Worm (Caenorhabditis elegans) whole organism, L4 larva: ENCODE measurements around the gene Y57G7A.6.
A peak's percentile ranks its signal among the peaks of the same experiment; 100 is the strongest.

Experiments
- F10B5.3 ChIP-seq: sonication (generic microtip); optimal IDR thresholded peaks from 2 replicates; lab custom pipeline; 2016; ENCODE audit warnings: mild to moderate bottlenecking, missing genetic modification characterization, missing compliant biosample characterization
- F37D6.2 ChIP-seq: sonication (generic microtip); optimal IDR thresholded peaks from 2 replicates; lab custom pipeline; 2016; ENCODE audit warnings: mild to moderate bottlenecking, missing genetic modification characterization, missing compliant biosample characterization
- T20F7.1 ChIP-seq: fragments of 200-800 bp; sonication (Bioruptor generic); optimal IDR thresholded peaks from 2 replicates; lab custom pipeline; 2018; ENCODE audit warnings: mild to moderate bottlenecking, missing genetic modification characterization, missing compliant biosample characterization
- T26A8.4 ChIP-seq: fragments of 200-800 bp; sonication (Bioruptor generic); IDR thresholded peaks from 2 replicates; pipeline ENCODE4 v1.3.6; 2022; ENCODE audit warnings: missing genetic modification characterization, missing compliant biosample characterization
- ZK546.5 ChIP-seq, 2 experiments: sonication (generic microtip); optimal IDR thresholded peaks; 2 replicates each; lab custom pipeline; 2017; ENCODE audit warnings: missing biosample characterization in 2 of 2, missing genetic modification characterization in 2 of 2
- aha-1 ChIP-seq: fragments of 150-350 bp; peaks from one replicate; lab custom pipeline; 2014; ENCODE audit warnings: missing biosample characterization, missing genetic modification characterization
- ama-1 ChIP-seq: fragments of 150-350 bp; optimal IDR thresholded peaks from 2 replicates; lab custom pipeline; 2014; ENCODE audit warnings: inconsistent platforms, mixed read lengths
- ceh-28 ChIP-seq: fragments of 150-350 bp; optimal IDR thresholded peaks from 2 replicates; lab custom pipeline; 2014; ENCODE audit warnings: missing biosample characterization, missing genetic modification reagents, missing genetic modification characterization
- ceh-62 ChIP-seq: sonication (generic microtip); optimal IDR thresholded peaks from 2 replicates; lab custom pipeline; 2017; ENCODE audit warnings: missing biosample characterization, missing genetic modification characterization
- cey-2 ChIP-seq: sonication (generic microtip); optimal IDR thresholded peaks from 3 replicates; lab custom pipeline; 2017; ENCODE audit warnings: missing genetic modification characterization, mild to moderate bottlenecking, missing compliant biosample characterization, antibody characterized with exemption, borderline replicate concordance; ENCODE audit not compliant: insufficient read depth
- daf-16 ChIP-seq, 3 experiments: sonication (generic microtip); optimal IDR thresholded peaks; 2 replicates each; lab custom pipeline; 2016 to 2017; ENCODE audit warnings: missing genetic modification characterization in 3 of 3, missing genetic modification reagents in 3 of 3, mild to moderate bottlenecking in 2 of 3, missing compliant biosample characterization in 2 of 3, missing biosample characterization in 1 of 3, moderate library complexity in 1 of 3
- daf-8 ChIP-seq: fragments of 200-800 bp; sonication (Bioruptor generic); IDR thresholded peaks from 2 replicates; pipeline ENCODE4 v1.3.6; 2022; ENCODE audit warnings: missing genetic modification characterization, missing compliant biosample characterization
- duxl-1 ChIP-seq: sonication (generic microtip); optimal IDR thresholded peaks from 2 replicates; lab custom pipeline; 2016; ENCODE audit warnings: mild to moderate bottlenecking, missing genetic modification characterization, moderate library complexity, missing compliant biosample characterization; ENCODE audit not compliant: poor library complexity
- dve-1 ChIP-seq: sonication (generic microtip); optimal IDR thresholded peaks from 2 replicates; lab custom pipeline; 2017; ENCODE audit warnings: antibody characterized with exemption, mild to moderate bottlenecking, missing genetic modification characterization, missing compliant biosample characterization; ENCODE audit not compliant: insufficient read depth
- fkh-10 ChIP-seq: fragments of 150-350 bp; optimal IDR thresholded peaks from 2 replicates; lab custom pipeline; 2014; ENCODE audit warnings: missing biosample characterization, missing genetic modification reagents, missing genetic modification characterization
- hlh-11 ChIP-seq: fragments of 200-800 bp; sonication (Bioruptor generic); optimal IDR thresholded peaks from 2 replicates; lab custom pipeline; 2018; ENCODE audit warnings: mild to moderate bottlenecking, missing genetic modification characterization, missing compliant biosample characterization
- hlh-30 ChIP-seq: sonication (generic microtip); optimal IDR thresholded peaks from 2 replicates; lab custom pipeline; 2017; ENCODE audit warnings: antibody characterized with exemption, mild to moderate bottlenecking, missing genetic modification characterization, missing compliant biosample characterization; ENCODE audit not compliant: insufficient read depth
- hmg-1.1 ChIP-seq: fragments of 200-800 bp; sonication (Bioruptor generic); IDR thresholded peaks from 2 replicates; pipeline ENCODE4 v1.3.6; 2022; ENCODE audit warnings: missing genetic modification reagents, missing genetic modification characterization, missing compliant biosample characterization
- jun-1 ChIP-seq: fragments of 150-350 bp; optimal IDR thresholded peaks from 2 replicates; lab custom pipeline; 2014; ENCODE audit warnings: missing biosample characterization, missing genetic modification reagents, missing genetic modification characterization
- lin-39 ChIP-seq: fragments of 150-350 bp; optimal IDR thresholded peaks from 2 replicates; lab custom pipeline; 2014; ENCODE audit warnings: missing biosample characterization, missing genetic modification reagents, missing genetic modification characterization
- lsy-2 ChIP-seq, 2 experiments: fragments of 150-350 bp in 1 of 2; sonication (generic microtip) in 1 of 2; optimal IDR thresholded peaks; 2 replicates each; lab custom pipeline; 2014 to 2017; ENCODE audit warnings: missing biosample characterization in 2 of 2, missing genetic modification characterization in 2 of 2
- madf-5 ChIP-seq, 2 experiments: fragments of 200-800 bp; sonication (Bioruptor generic); IDR thresholded peaks; 2 replicates each; pipeline ENCODE4 v1.3.6; 2022; ENCODE audit warnings: missing compliant biosample characterization in 2 of 2, missing genetic modification characterization in 2 of 2
- mdl-1 ChIP-seq, 2 experiments: fragments of 150-350 bp in 1 of 2; sonication (generic microtip) in 1 of 2; optimal IDR thresholded peaks; 2 replicates each; lab custom pipeline; 2014 to 2017; ENCODE audit warnings: missing biosample characterization in 2 of 2, missing genetic modification characterization in 2 of 2
- mdt-29 ChIP-seq: fragments of 200-800 bp; sonication (Bioruptor generic); IDR thresholded peaks from 2 replicates; pipeline ENCODE4 v1.3.6; 2022; ENCODE audit warnings: missing genetic modification reagents, missing genetic modification characterization, missing compliant biosample characterization
- mep-1 ChIP-seq: fragments of 150-350 bp; sonication (generic microtip); optimal IDR thresholded peaks from 3 replicates; lab custom pipeline; 2014; ENCODE audit warnings: missing biosample characterization, missing genetic modification characterization
- mxl-3 ChIP-seq: fragments of 200-800 bp; sonication (Bioruptor generic); optimal IDR thresholded peaks from 2 replicates; lab custom pipeline; 2018; ENCODE audit warnings: mild to moderate bottlenecking, missing genetic modification characterization, missing compliant biosample characterization
- nhr-102 ChIP-seq: sonication (generic microtip); optimal IDR thresholded peaks from 2 replicates; lab custom pipeline; 2016; ENCODE audit warnings: mild to moderate bottlenecking, missing genetic modification characterization, moderate library complexity, missing compliant biosample characterization
- nhr-111 ChIP-seq: fragments of 200-800 bp; sonication (Bioruptor generic); optimal IDR thresholded peaks from 2 replicates; lab custom pipeline; 2018; ENCODE audit warnings: mild to moderate bottlenecking, missing genetic modification characterization, missing compliant biosample characterization
- nhr-28 ChIP-seq: fragments of 150-350 bp; optimal IDR thresholded peaks from 2 replicates; lab custom pipeline; 2014; ENCODE audit warnings: missing biosample characterization, missing genetic modification characterization
- nhr-48 ChIP-seq: sonication (generic microtip); optimal IDR thresholded peaks from 2 replicates; lab custom pipeline; 2016; ENCODE audit warnings: mild to moderate bottlenecking, missing genetic modification characterization, missing compliant biosample characterization
- nhr-76 ChIP-seq: fragments of 150-350 bp; optimal IDR thresholded peaks from 2 replicates; lab custom pipeline; 2014; ENCODE audit warnings: missing biosample characterization, missing genetic modification characterization
- nhr-77 ChIP-seq: fragments of 150-350 bp; optimal IDR thresholded peaks from 2 replicates; lab custom pipeline; 2014; ENCODE audit warnings: missing biosample characterization, missing genetic modification characterization
- pqm-1 ChIP-seq: sonication (generic microtip); optimal IDR thresholded peaks from 2 replicates; lab custom pipeline; 2017; ENCODE audit warnings: missing biosample characterization, missing genetic modification characterization
- rbr-2 ChIP-seq: sonication (generic microtip); optimal IDR thresholded peaks from 2 replicates; lab custom pipeline; 2016; ENCODE audit warnings: missing genotype, missing genetic modification characterization, missing compliant biosample characterization
- saeg-2 ChIP-seq: fragments of 200-800 bp; sonication (Bioruptor generic); IDR thresholded peaks from 2 replicates; pipeline ENCODE4 v1.3.6; 2022; ENCODE audit warnings: missing genetic modification reagents, missing genetic modification characterization, missing compliant biosample characterization
- sdz-12 ChIP-seq: fragments of 200-800 bp; sonication (Bioruptor generic); optimal IDR thresholded peaks from 2 replicates; lab custom pipeline; 2018; ENCODE audit warnings: mild to moderate bottlenecking, missing genetic modification characterization, missing compliant biosample characterization
- set-16 ChIP-seq: fragments of 200-800 bp; sonication (Bioruptor generic); IDR thresholded peaks from 2 replicates; pipeline ENCODE4 v1.3.6; 2022; ENCODE audit warnings: missing genetic modification reagents, missing genetic modification characterization, missing compliant biosample characterization
- skn-1 ChIP-seq: fragments of 150-350 bp; optimal IDR thresholded peaks from 2 replicates; lab custom pipeline; 2014; ENCODE audit warnings: missing biosample characterization, missing genetic modification characterization
- snpc-1.2 ChIP-seq: fragments of 200-800 bp; sonication (Bioruptor generic); IDR thresholded peaks from 2 replicates; pipeline ENCODE4 v1.3.6; 2022; ENCODE audit warnings: missing genetic modification reagents, missing genetic modification characterization, missing compliant biosample characterization
- snpc-4 ChIP-seq: fragments of 150-350 bp; optimal IDR thresholded peaks from 2 replicates; lab custom pipeline; 2014; ENCODE audit warnings: missing biosample characterization, missing genetic modification characterization
- unc-130 ChIP-seq: sonication (generic microtip); optimal IDR thresholded peaks from 2 replicates; lab custom pipeline; 2016; ENCODE audit warnings: missing genetic modification reagents, missing genetic modification characterization, missing compliant biosample characterization
- unc-39 ChIP-seq: sonication (generic microtip); optimal IDR thresholded peaks from 2 replicates; lab custom pipeline; 2017; ENCODE audit warnings: missing biosample characterization, missing genetic modification characterization
- vab-7 ChIP-seq: fragments of 200-800 bp; sonication (Bioruptor generic); IDR thresholded peaks from 2 replicates; pipeline ENCODE4 v1.3.6; 2022; ENCODE audit warnings: missing genetic modification reagents, missing genetic modification characterization, missing compliant biosample characterization
- zfp-3 ChIP-seq: fragments of 200-800 bp; sonication (Bioruptor generic); conservative IDR thresholded peaks from 2 replicates; pipeline ENCODE4 v1.3.6; 2022; ENCODE audit warnings: missing genetic modification reagents, missing genetic modification characterization, missing compliant biosample characterization
- ztf-11 ChIP-seq: fragments of 150-350 bp; optimal IDR thresholded peaks from 2 replicates; lab custom pipeline; 2014; ENCODE audit warnings: missing biosample characterization, missing genetic modification characterization

Gene Y57G7A.6

ce11 chrII:1241176-1241730 lies 44.2 kb downstream of the Y57G7A.6 start:
- no peak for TF ChIP-seq mdt-29 (GFP tag; lab: Robert Waterston, UW)
- no peak for TF ChIP-seq nhr-111
- no peak for TF ChIP-seq ztf-11 (tag; lab: Kevin White, UChicago)
- TF ChIP-seq set-16 (GFP tag; lab: Robert Waterston, UW), result peak; percentile 30; the same call in 1 of the 2 replicates
- TF ChIP-seq, all 104 proteins: peak for 1

- TF ChIP-seq unc-130 (GFP tag; lab: Kevin White, UChicago) (no peak), T20F7.1 (GFP tag; lab: Kevin White, UChicago) (no peak), pqm-1 (no peak), nhr-28 (tag; lab: Kevin White, UChicago) (peak; percentile 27), hlh-30 (tag; lab: Kevin White, UChicago) (peak; percentile 42), ceh-62 (no peak), snpc-4 (tag; lab: Kevin White, UChicago) (no peak), hlh-11 (peak; percentile 71), nhr-76 (no peak), T26A8.4 (GFP tag; lab: Robert Waterston, UW) (peak; percentile 19; the same call in 1 of the 2 replicates), mdt-29 (GFP tag; lab: Robert Waterston, UW) (no peak), daf-16 (GFP tag; optimal IDR thresholded peaks at IDR 0.05; lab: Kevin White, UChicago) (no peak), daf-16 (tag; optimal IDR thresholded peaks at IDR 0.05; lab: Kevin White, UChicago) (no peak), mep-1 (tag; lab: Kevin White, UChicago) (no peak), fkh-10 (GFP tag; lab: Kevin White, UChicago) (no peak), zfp-3 (no peak), ztf-11 (tag; lab: Kevin White, UChicago) (no peak), ZK546.5 (tag; optimal IDR thresholded peaks at IDR 0.05; lab: Kevin White, UChicago) (no peak), skn-1 (no peak), hmg-1.1 (no peak), lsy-2 (tag; optimal IDR thresholded peaks at IDR 0.05; lab: Kevin White, UChicago) (peak in 1 of 2 experiments; percentile 62), mxl-3 (GFP tag; lab: Kevin White, UChicago) (peak; percentile 68), unc-39 (tag; lab: Kevin White, UChicago) (no peak), jun-1 (tag; lab: Kevin White, UChicago) (no peak)
Observed at ce11 chrII:1240436-1240835, 45.0 kb downstream of the Y57G7A.6 start.

ce11 chrII:1239433-1240020 lies 45.9 kb downstream of the Y57G7A.6 start:
- TF ChIP-seq hlh-30 (tag; lab: Kevin White, UChicago) (peak; percentile 33), nhr-48 (tag; lab: Kevin White, UChicago) (peak; percentile 49), daf-16 (GFP tag; optimal IDR thresholded peaks at IDR 0.05; lab: Kevin White, UChicago) (peak in 1 of 2 experiments; percentile 46), daf-16 (tag; optimal IDR thresholded peaks at IDR 0.05; lab: Kevin White, UChicago) (peak; percentile 75), vab-7 (GFP tag; lab: Robert Waterston, UW) (0 out of 2 replicates have a peak, but pooled peaks have one; percentile 17), F37D6.2 (tag; lab: Kevin White, UChicago) (peak; percentile 5), T26A8.4 (GFP tag; lab: Robert Waterston, UW) (peak; percentile 22; the same call in 1 of the 2 replicates), hmg-1.1 (peak; percentile 38; the same call in 1 of the 2 replicates), aha-1 (tag; lab: Kevin White, UChicago) (peak; percentile 92), lin-39 (tag; lab: Kevin White, UChicago) (no peak), sdz-12 (GFP tag; lab: Kevin White, UChicago) (no peak), madf-5 (GFP tag; IDR thresholded peaks at IDR 0.05; lab: Robert Waterston, UW) (no peak), snpc-1.2 (GFP tag; lab: Robert Waterston, UW) (peak; percentile 19; the same call in 1 of the 2 replicates), ama-1 (no peak), daf-8 (GFP tag; lab: Robert Waterston, UW) (no peak), ceh-28 (tag; lab: Kevin White, UChicago) (no peak), duxl-1 (tag; lab: Kevin White, UChicago) (peak; percentile 62), cey-2 (tag; lab: Kevin White, UChicago) (no peak), dve-1 (tag; lab: Kevin White, UChicago) (peak; percentile 64), nhr-77 (peak; percentile 50), F10B5.3 (peak; percentile 1), nhr-102 (tag; lab: Kevin White, UChicago) (peak; percentile 34), set-16 (GFP tag; lab: Robert Waterston, UW) (peak; percentile 77), rbr-2 (tag; lab: Kevin White, UChicago) (peak; percentile 26), saeg-2 (GFP tag; lab: Robert Waterston, UW) (no peak; the same call in 1 of the 2 replicates), mdl-1 (tag; optimal IDR thresholded peaks at IDR 0.05; lab: Kevin White, UChicago) (peak in 1 of 2 experiments; percentile 63), zfp-3 (no peak)
